Worm (Caenorhabditis elegans) whole organism, L3 larva: ENCODE data around the gene trcs-1.

Experiments used
- ZK546.5 ChIP-seq: sonication (generic microtip); optimal IDR thresholded peaks from 2 replicates; lab custom pipeline; 2017; ENCODE audit warnings: missing biosample characterization, missing genetic modification characterization
- ama-1 ChIP-seq: fragments of 150-350 bp; optimal IDR thresholded peaks from 2 replicates; lab custom pipeline; 2018
- ceh-82 ChIP-seq: fragments of 150-350 bp; optimal IDR thresholded peaks from 2 replicates; lab custom pipeline; 2014; ENCODE audit warnings: missing biosample characterization, missing genetic modification characterization
- daf-12 ChIP-seq: fragments of 150-350 bp; optimal IDR thresholded peaks from 2 replicates; lab custom pipeline; 2014; ENCODE audit warnings: missing biosample characterization, missing genetic modification reagents, missing genetic modification characterization
- egl-27 ChIP-seq: sonication (generic microtip); optimal IDR thresholded peaks from 4 replicates; lab custom pipeline; 2017; ENCODE audit warnings: missing biosample characterization, missing genetic modification reagents, missing genetic modification characterization
- egl-5 ChIP-seq: fragments of 150-350 bp; optimal IDR thresholded peaks from 2 replicates; lab custom pipeline; 2017; ENCODE audit warnings: missing biosample characterization, missing genetic modification reagents, missing genetic modification characterization, inconsistent platforms
- elt-2 ChIP-seq: sonication (generic microtip); optimal IDR thresholded peaks from 2 replicates; lab custom pipeline; 2016; ENCODE audit warnings: missing genetic modification reagents, mild to moderate bottlenecking, missing genetic modification characterization, missing compliant biosample characterization
- elt-3 ChIP-seq, 3 experiments: fragments of 150-350 bp in 1 of 3; sonication (generic microtip) in 2 of 3; optimal IDR thresholded peaks; 2 replicates in 2 of 3; 4 replicates in 1 of 3; lab custom pipeline; 2014 to 2017; ENCODE audit warnings: missing biosample characterization in 3 of 3, missing genetic modification characterization in 3 of 3
- eor-1 ChIP-seq, 2 experiments: fragments of 150-350 bp; optimal IDR thresholded peaks; 2 replicates each; lab custom pipeline; 2014 to 2018; ENCODE audit warnings: missing biosample characterization in 2 of 2, missing genetic modification characterization in 2 of 2
- fkh-2 ChIP-seq: fragments of 150-350 bp; optimal IDR thresholded peaks from 2 replicates; lab custom pipeline; 2014; ENCODE audit warnings: missing biosample characterization, missing genetic modification reagents, missing genetic modification characterization
- fos-1 ChIP-seq: fragments of 150-350 bp; optimal IDR thresholded peaks from 2 replicates; lab custom pipeline; 2014; ENCODE audit warnings: missing biosample characterization, missing genetic modification characterization
- lin-39 ChIP-seq: fragments of 150-350 bp; optimal IDR thresholded peaks from 2 replicates; lab custom pipeline; 2018; ENCODE audit warnings: missing biosample characterization, missing genetic modification reagents, missing genetic modification characterization
- lsy-12 ChIP-seq: sonication (generic microtip); optimal IDR thresholded peaks from 2 replicates; lab custom pipeline; 2016; ENCODE audit warnings: mild to moderate bottlenecking, missing genetic modification characterization, missing compliant biosample characterization
- mml-1 ChIP-seq: fragments of 150-350 bp; sonication (generic microtip); optimal IDR thresholded peaks from 3 replicates; lab custom pipeline; 2014; ENCODE audit warnings: missing biosample characterization, missing genetic modification characterization
- nfya-1 ChIP-seq: sonication (generic microtip); optimal IDR thresholded peaks from 2 replicates; lab custom pipeline; 2017; ENCODE audit warnings: missing genetic modification characterization, mild to moderate bottlenecking, missing compliant biosample characterization, antibody characterized with exemption, moderate library complexity; ENCODE audit not compliant: insufficient read depth
- nhr-11 ChIP-seq: fragments of 150-350 bp; optimal IDR thresholded peaks from 2 replicates; lab custom pipeline; 2014; ENCODE audit warnings: missing biosample characterization, missing genetic modification characterization
- nhr-23 ChIP-seq: fragments of 150-350 bp; optimal IDR thresholded peaks from 2 replicates; lab custom pipeline; 2014; ENCODE audit warnings: missing biosample characterization, missing genetic modification reagents, missing genetic modification characterization
- nhr-237 ChIP-seq: fragments of 150-350 bp; optimal IDR thresholded peaks from 2 replicates; lab custom pipeline; 2014; ENCODE audit warnings: missing biosample characterization, missing genetic modification characterization
- nhr-25 ChIP-seq: sonication (generic microtip); optimal IDR thresholded peaks from 2 replicates; lab custom pipeline; 2017; ENCODE audit warnings: missing biosample characterization, missing genetic modification characterization
- nhr-28 ChIP-seq: fragments of 150-350 bp; optimal IDR thresholded peaks from 2 replicates; lab custom pipeline; 2014; ENCODE audit warnings: missing biosample characterization, missing genetic modification characterization
- nhr-43 ChIP-seq: sonication (generic microtip); optimal IDR thresholded peaks from 2 replicates; lab custom pipeline; 2016; ENCODE audit warnings: mild to moderate bottlenecking, missing genetic modification characterization, missing compliant biosample characterization; ENCODE audit not compliant: poor library complexity, severe bottlenecking
- nhr-77 ChIP-seq: fragments of 150-350 bp; optimal IDR thresholded peaks from 2 replicates; lab custom pipeline; 2014; ENCODE audit warnings: missing biosample characterization, missing genetic modification characterization
- pha-4 ChIP-seq: fragments of 150-350 bp; optimal IDR thresholded peaks from 2 replicates; lab custom pipeline; 2014; ENCODE audit warnings: missing biosample characterization, missing genetic modification reagents, missing genetic modification characterization
- skn-1 ChIP-seq: fragments of 150-350 bp; optimal IDR thresholded peaks from 2 replicates; lab custom pipeline; 2014; ENCODE audit warnings: missing biosample characterization, missing genetic modification characterization
- snpc-4 ChIP-seq: fragments of 150-350 bp; optimal IDR thresholded peaks from 2 replicates; lab custom pipeline; 2014; ENCODE audit warnings: missing biosample characterization, missing genetic modification characterization
- tbx-2 ChIP-seq: sonication (generic microtip); optimal IDR thresholded peaks from 2 replicates; lab custom pipeline; 2016; ENCODE audit warnings: mild to moderate bottlenecking, missing genetic modification characterization, missing compliant biosample characterization
- unc-39 ChIP-seq: sonication (generic microtip); optimal IDR thresholded peaks from 4 replicates; lab custom pipeline; 2017; ENCODE audit warnings: missing biosample characterization, missing genetic modification characterization
- unc-62 ChIP-seq: fragments of 150-350 bp; sonication (generic microtip); optimal IDR thresholded peaks from 4 replicates; lab custom pipeline; 2014; ENCODE audit warnings: missing biosample characterization, missing genetic modification reagents, missing genetic modification characterization
- ztf-11 ChIP-seq: fragments of 150-350 bp; optimal IDR thresholded peaks from 2 replicates; lab custom pipeline; 2014; ENCODE audit warnings: missing biosample characterization, missing genetic modification characterization
- ztf-4 ChIP-seq: fragments of 150-350 bp; optimal IDR thresholded peaks from 2 replicates; lab custom pipeline; 2014; ENCODE audit warnings: missing biosample characterization, missing genetic modification characterization

The trcs-1 gene

DNA sequence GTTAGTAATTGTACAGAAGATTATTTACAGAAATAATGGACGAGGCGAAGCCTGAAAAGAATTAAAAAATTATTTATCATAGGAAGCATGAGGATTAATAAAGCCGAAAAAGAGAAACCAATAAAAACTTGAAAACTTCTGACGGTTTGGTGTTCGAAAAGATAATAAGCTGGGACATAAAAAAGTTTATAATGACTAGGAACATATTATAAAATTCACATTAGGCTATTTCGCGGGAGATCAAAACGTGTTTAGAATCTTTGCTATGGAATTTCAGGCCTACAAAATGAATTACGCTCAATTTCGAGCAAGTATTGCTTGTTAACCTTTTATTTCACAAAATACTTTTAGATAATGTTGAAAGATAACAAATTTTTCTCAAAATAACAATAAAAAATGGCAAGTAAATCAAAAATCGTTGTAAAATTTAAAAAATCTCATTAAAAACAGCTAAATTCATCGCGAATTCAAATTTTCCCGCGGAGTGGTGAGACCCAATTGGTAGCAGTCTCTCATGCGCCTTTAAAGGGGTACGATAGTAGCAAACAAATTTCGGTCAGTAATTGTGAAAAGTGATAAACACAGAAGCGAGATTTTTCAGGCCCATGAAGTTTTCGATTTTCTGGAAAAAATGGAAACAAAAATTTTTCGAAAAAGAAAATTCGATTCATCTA is at the start of gene trcs-1:
TSS of gene trcs-1 (minus strand) at position 51 of the 674 bp plus-strand sequence.
- TF ChIP-seq nhr-28 (tag; lab: Kevin White, UChicago) (no peak), nhr-77 (tag; lab: Kevin White, UChicago) (no peak), mml-1 (tag; lab: Kevin White, UChicago) (no peak), snpc-4 (tag; lab: Kevin White, UChicago) (no peak), lin-39 (tag; lab: Kevin White, UChicago) (no peak), unc-39 (no peak), daf-12 (tag; lab: Kevin White, UChicago) (no peak), fkh-2 (no peak), elt-2 (no peak), lsy-12 (tag; lab: Kevin White, UChicago) (no peak), ztf-11 (tag; lab: Kevin White, UChicago) (no peak), egl-27 (tag; lab: Kevin White, UChicago) (no peak), tbx-2 (no peak), nhr-43 (tag; lab: Kevin White, UChicago) (no peak), egl-5 (tag; lab: Kevin White, UChicago) (no peak), nhr-11 (tag; lab: Kevin White, UChicago) (no peak), fos-1 (tag; lab: Kevin White, UChicago) (no peak), pha-4 (tag; lab: Kevin White, UChicago) (no peak), nhr-23 (tag; lab: Kevin White, UChicago) (no peak)

- TF ChIP-seq ama-1: no peak
Measured at ce11 chrIV:9634848-9635247, 46.2 kb upstream of the trcs-1 start, which contains the start of gene mca-1. TSS of gene mca-1 (minus strand) at chrIV:9634948.

DNA sequence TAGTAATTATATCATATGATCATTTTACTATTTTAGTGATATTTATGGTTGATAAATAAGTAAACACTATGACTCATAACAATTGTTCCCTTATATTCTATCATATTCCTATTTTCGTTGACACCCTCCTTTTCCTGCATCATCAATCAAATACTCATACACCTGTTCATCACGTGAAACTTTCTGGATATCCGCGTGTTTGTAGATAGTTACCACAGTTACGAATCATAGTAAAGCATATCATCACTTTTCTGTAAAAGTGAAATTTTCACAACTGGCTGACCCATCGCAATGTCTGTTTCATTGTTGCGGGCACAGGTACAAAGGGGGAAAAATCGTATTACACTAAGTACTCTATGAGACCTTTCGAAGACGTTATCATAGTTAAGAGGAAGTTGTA is 45.3 kb upstream of the trcs-1 start:
- no peak for TF ChIP-seq ztf-11 (tag; lab: Kevin White, UChicago)
- TF ChIP-seq unc-39: no peak
- TF ChIP-seq nhr-25 (tag; lab: Kevin White, UChicago): no peak
- TF ChIP-seq nhr-43 (tag; lab: Kevin White, UChicago): no peak
- no peak for TF ChIP-seq lsy-12 (tag; lab: Kevin White, UChicago)
- peak in 1 of 3 experiments; percentile 2 for TF ChIP-seq elt-3 (tag; optimal IDR thresholded peaks at IDR 0.05; lab: Kevin White, UChicago)
- TF ChIP-seq ztf-4 (tag; lab: Kevin White, UChicago): no peak
- no peak for TF ChIP-seq egl-27 (tag; lab: Kevin White, UChicago)

DNA sequence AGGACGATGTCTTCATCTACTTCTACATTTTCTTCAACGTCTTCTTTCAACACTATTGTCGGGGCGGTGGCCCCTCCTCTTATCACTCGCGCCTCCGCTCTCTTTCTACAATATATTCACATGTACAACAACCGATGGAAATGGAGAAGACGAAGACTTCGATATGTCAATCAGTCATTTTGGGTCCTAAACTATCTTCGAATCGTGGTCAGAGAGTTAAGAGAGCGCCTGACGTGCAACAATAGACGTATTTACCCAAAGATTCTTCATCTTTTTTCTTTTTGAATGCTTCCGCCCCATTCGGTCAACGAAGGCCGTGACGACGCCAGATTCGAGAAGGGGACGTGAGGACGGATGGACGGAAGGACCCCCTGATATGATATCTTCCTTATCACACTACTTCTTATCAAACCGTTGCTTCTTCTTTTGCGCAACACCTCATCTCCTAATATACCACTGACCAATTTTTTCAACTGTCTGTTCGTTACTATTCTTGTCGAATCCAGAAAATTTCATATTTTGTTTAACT is 44.4 kb upstream of the trcs-1 start:
- no peak for TF ChIP-seq lsy-12 (tag; lab: Kevin White, UChicago)
- TF ChIP-seq skn-1 (tag; lab: Kevin White, UChicago): no peak
- no peak for TF ChIP-seq unc-62
- TF ChIP-seq mml-1 (tag; lab: Kevin White, UChicago): no peak
- TF ChIP-seq ceh-82 (tag; lab: Kevin White, UChicago): no peak
- no peak for TF ChIP-seq fos-1 (tag; lab: Kevin White, UChicago)
- TF ChIP-seq eor-1 (tag; optimal IDR thresholded peaks at IDR 0.05; lab: Kevin White, UChicago): no peak
- peak in 2 of 3 experiments; percentile 51 to 63 for TF ChIP-seq elt-3 (tag; optimal IDR thresholded peaks at IDR 0.05; lab: Kevin White, UChicago)
- TF ChIP-seq nhr-237 (tag; lab: Kevin White, UChicago): no peak
- TF ChIP-seq nhr-43 (tag; lab: Kevin White, UChicago): no peak
- TF ChIP-seq snpc-4 (tag; lab: Kevin White, UChicago): no peak
- no peak for TF ChIP-seq ZK546.5 (tag; lab: Kevin White, UChicago)
- TF ChIP-seq nhr-23 (tag; lab: Kevin White, UChicago): peak; percentile 51

- TF ChIP-seq unc-62: no peak
Measured at ce11 chrIV:9632094-9632493, 43.5 kb upstream of the trcs-1 start.

- TF ChIP-seq nfya-1 (tag; lab: Kevin White, UChicago) (no peak), nhr-23 (tag; lab: Kevin White, UChicago) (peak; percentile 20)
Measured at ce11 chrIV:9631579-9631978, 42.9 kb upstream of the trcs-1 start.
